Fruit fly (Drosophila melanogaster) whole organism, embryonic: Measurements from ENCODE around the gene CG12301.

ENCODE experiments used
- CG10462 ChIP-seq: fragments of 200-800 bp; sonication (Bioruptor generic); optimal IDR thresholded peaks from 2 replicates; lab custom pipeline; 2016; ENCODE audit warnings: missing biosample characterization, missing genetic modification characterization
- CG11696 ChIP-seq: fragments of 200-800 bp; sonication (Bioruptor generic); IDR thresholded peaks from 2 replicates; pipeline ENCODE4 v1.3.6; 2022; ENCODE audit warnings: missing biosample characterization, missing genetic modification characterization
- CG1233 ChIP-seq: fragments of 200-800 bp; sonication (Bioruptor generic); optimal IDR thresholded peaks from 4 replicates; lab custom pipeline; 2018; ENCODE audit warnings: missing biosample characterization, mild to moderate bottlenecking, missing genetic modification characterization
- CG12391 ChIP-seq: fragments of 200-800 bp; sonication (Bioruptor generic); optimal IDR thresholded peaks from 3 replicates; lab custom pipeline; 2018; ENCODE audit warnings: missing biosample characterization, mild to moderate bottlenecking, missing genetic modification characterization, moderate library complexity
- CG12659 ChIP-seq: fragments of 200-800 bp; sonication (Bioruptor generic); optimal IDR thresholded peaks from 3 replicates; lab custom pipeline; 2017; ENCODE audit warnings: mild to moderate bottlenecking, missing biosample characterization, missing genetic modification reagents, missing genetic modification characterization
- CG13424 ChIP-seq: fragments of 200-800 bp; sonication (Bioruptor generic); optimal IDR thresholded peaks from 2 replicates; lab custom pipeline; 2019; ENCODE audit warnings: missing biosample characterization, mild to moderate bottlenecking, missing genetic modification characterization, moderate library complexity
- CG14860 ChIP-seq: fragments of 200-800 bp; sonication (Bioruptor generic); IDR thresholded peaks from 3 replicates; pipeline ENCODE4 v1.3.6; 2022; ENCODE audit warnings: missing biosample characterization, missing genetic modification characterization; ENCODE audit not compliant: partially characterized antibody
- CG15269 ChIP-seq: fragments of 200-800 bp; sonication (Bioruptor generic); optimal IDR thresholded peaks from 2 replicates; lab custom pipeline; 2018; ENCODE audit warnings: missing biosample characterization, mild to moderate bottlenecking, missing genetic modification characterization, moderate library complexity
- CG1647 ChIP-seq: fragments of 200-800 bp; sonication (Bioruptor generic); optimal IDR thresholded peaks from 3 replicates; lab custom pipeline; 2016; ENCODE audit warnings: missing biosample characterization, missing genetic modification characterization
- CG17361 ChIP-seq: fragments of 200-800 bp; sonication (Bioruptor generic); IDR thresholded peaks from 3 replicates; pipeline ENCODE4 v1.3.6; 2022; ENCODE audit warnings: missing biosample characterization, missing genetic modification characterization
- CG18262 ChIP-seq: fragments of 200-800 bp; optimal IDR thresholded peaks from 3 replicates; lab custom pipeline; 2019; ENCODE audit warnings: missing biosample characterization, mild to moderate bottlenecking, missing genetic modification characterization, moderate library complexity
- CG2678 ChIP-seq: fragments of 200-800 bp; sonication (Bioruptor generic); optimal IDR thresholded peaks from 3 replicates; lab custom pipeline; 2019; ENCODE audit warnings: missing biosample characterization, mild to moderate bottlenecking, missing genetic modification characterization, moderate library complexity
- CG2712 ChIP-seq: fragments of 200-800 bp; optimal IDR thresholded peaks from 3 replicates; lab custom pipeline; 2019; ENCODE audit warnings: missing biosample characterization, mild to moderate bottlenecking, missing genetic modification characterization, moderate library complexity
- CG31441 ChIP-seq: fragments of 200-800 bp; sonication (Bioruptor generic); IDR thresholded peaks from 2 replicates; pipeline ENCODE4 v1.3.6; 2022; ENCODE audit warnings: missing biosample characterization, missing genetic modification characterization
- CG42726 ChIP-seq: fragments of 200-800 bp; sonication (Bioruptor generic); IDR thresholded peaks from 2 replicates; pipeline ENCODE4 v1.3.6; 2022; ENCODE audit warnings: missing biosample characterization, missing genetic modification characterization; ENCODE audit not compliant: partially characterized antibody
- CG6854 ChIP-seq: fragments of 200-800 bp; sonication (Bioruptor generic); optimal IDR thresholded peaks from 3 replicates; lab custom pipeline; 2017; ENCODE audit warnings: missing biosample characterization, mild to moderate bottlenecking, missing genetic modification characterization
- CG7745 ChIP-seq: fragments of 200-800 bp; sonication (Bioruptor generic); optimal IDR thresholded peaks from 2 replicates; lab custom pipeline; 2018; ENCODE audit warnings: missing biosample characterization, mild to moderate bottlenecking, missing genetic modification characterization, moderate library complexity
- CG7839 ChIP-seq: fragments of 200-800 bp; sonication (Bioruptor generic); optimal IDR thresholded peaks from 3 replicates; lab custom pipeline; 2018; ENCODE audit warnings: missing biosample characterization, mild to moderate bottlenecking, missing genetic modification characterization, moderate library complexity
- CG9437 ChIP-seq: fragments of 200-800 bp; sonication (Bioruptor generic); optimal IDR thresholded peaks from 2 replicates; lab custom pipeline; 2018; ENCODE audit warnings: missing biosample characterization, mild to moderate bottlenecking, missing genetic modification characterization
- CG9727 ChIP-seq: fragments of 200-800 bp; sonication (Bioruptor generic); optimal IDR thresholded peaks from 3 replicates; lab custom pipeline; 2017; ENCODE audit warnings: missing biosample characterization, mild to moderate bottlenecking, missing genetic modification characterization
- CG9876 ChIP-seq: fragments of 200-800 bp; sonication (Bioruptor generic); optimal IDR thresholded peaks from 2 replicates; lab custom pipeline; 2016; ENCODE audit warnings: missing biosample characterization, missing genetic modification characterization
- CG9932 ChIP-seq: fragments of 200-800 bp; sonication (Bioruptor generic); IDR thresholded peaks from 2 replicates; pipeline ENCODE4 v1.3.6; 2022; ENCODE audit warnings: missing biosample characterization, missing genetic modification characterization
- CoRest ChIP-seq: fragments of 200-800 bp; sonication (Bioruptor generic); optimal IDR thresholded peaks from 3 replicates; lab custom pipeline; 2018; ENCODE audit warnings: missing biosample characterization, mild to moderate bottlenecking, missing genetic modification characterization, moderate library complexity
- Dek ChIP-seq: fragments of 200-800 bp; sonication (Bioruptor generic); optimal IDR thresholded peaks from 3 replicates; lab custom pipeline; 2019; ENCODE audit warnings: missing biosample characterization, mild to moderate bottlenecking, missing genetic modification characterization, moderate library complexity
- E2f2 ChIP-seq: fragments of 200-800 bp; sonication (Bioruptor generic); IDR thresholded peaks from 2 replicates; pipeline ENCODE4 v1.3.6; 2022; ENCODE audit warnings: missing biosample characterization, missing genetic modification characterization
- H2.0 ChIP-seq: fragments of 200-800 bp; sonication (Bioruptor generic); IDR thresholded peaks from 2 replicates; pipeline ENCODE4 v1.3.6; 2022; ENCODE audit warnings: missing biosample characterization, missing genetic modification characterization
- HLHmδ ChIP-seq: fragments of 200-800 bp; sonication (Bioruptor generic); optimal IDR thresholded peaks from 2 replicates; lab custom pipeline; 2018; ENCODE audit warnings: missing biosample characterization, mild to moderate bottlenecking, missing genetic modification characterization, moderate library complexity
- Hr51 ChIP-seq, 2 experiments: fragments of 200-800 bp; sonication (Bioruptor generic); optimal IDR thresholded peaks; 2 replicates in 1 of 2; 3 replicates in 1 of 2; lab custom pipeline; 2016 to 2018; ENCODE audit warnings: missing biosample characterization in 2 of 2, missing genetic modification characterization in 2 of 2, mild to moderate bottlenecking in 1 of 2, moderate library complexity in 1 of 2
- MTF-1 ChIP-seq: fragments of 200-800 bp; sonication (Bioruptor generic); optimal IDR thresholded peaks from 2 replicates; lab custom pipeline; 2018; ENCODE audit warnings: missing biosample characterization, mild to moderate bottlenecking, missing genetic modification characterization, borderline replicate concordance
- Meics ChIP-seq: fragments of 200-800 bp; sonication (Bioruptor generic); optimal IDR thresholded peaks from 2 replicates; lab custom pipeline; 2017; ENCODE audit warnings: missing biosample characterization, mild to moderate bottlenecking, missing genetic modification characterization
- Nf-YC ChIP-seq: fragments of 200-800 bp; optimal IDR thresholded peaks from 3 replicates; lab custom pipeline; 2019; ENCODE audit warnings: missing biosample characterization, mild to moderate bottlenecking, missing genetic modification characterization, moderate library complexity
- Oli ChIP-seq: fragments of 200-800 bp; sonication (Bioruptor generic); optimal IDR thresholded peaks from 2 replicates; lab custom pipeline; 2018; ENCODE audit warnings: missing biosample characterization, mild to moderate bottlenecking, missing genetic modification characterization, moderate library complexity
- Taf1 ChIP-seq: fragments of 200-800 bp; sonication (Bioruptor generic); IDR thresholded peaks from 2 replicates; pipeline ENCODE4 v1.3.6; 2022; ENCODE audit warnings: missing biosample characterization, missing genetic modification characterization
- ab ChIP-seq: fragments of 200-800 bp; sonication (Bioruptor generic); optimal IDR thresholded peaks from 2 replicates; lab custom pipeline; 2016; ENCODE audit warnings: missing biosample characterization, missing genetic modification characterization
- cas ChIP-seq: fragments of 200-800 bp; sonication (Bioruptor generic); IDR thresholded peaks from 2 replicates; pipeline ENCODE4 v1.3.6; 2022; ENCODE audit warnings: missing biosample characterization, missing genetic modification characterization
- corto ChIP-seq: fragments of 200-800 bp; sonication (Bioruptor generic); optimal IDR thresholded peaks from 2 replicates; lab custom pipeline; 2016; ENCODE audit warnings: missing biosample characterization, mild to moderate bottlenecking, missing genetic modification characterization, moderate library complexity
- cwo ChIP-seq: fragments of 200-800 bp; sonication (Bioruptor generic); optimal IDR thresholded peaks from 3 replicates; lab custom pipeline; 2017; ENCODE audit warnings: missing biosample characterization, missing genetic modification characterization, mild to moderate bottlenecking, moderate library complexity, missing genetic modification reagents
- dmrt99B ChIP-seq: fragments of 200-800 bp; sonication (Bioruptor generic); optimal IDR thresholded peaks from 2 replicates; lab custom pipeline; 2018; ENCODE audit warnings: missing biosample characterization, mild to moderate bottlenecking, missing genetic modification characterization, moderate library complexity
- dysf ChIP-seq: fragments of 200-800 bp; sonication (Bioruptor generic); IDR thresholded peaks from 3 replicates; pipeline ENCODE4 v1.3.6; 2022; ENCODE audit warnings: missing biosample characterization, missing genetic modification characterization
- fd3F ChIP-seq: fragments of 200-800 bp; sonication (Bioruptor generic); optimal IDR thresholded peaks from 2 replicates; lab custom pipeline; 2018; ENCODE audit warnings: missing biosample characterization, mild to moderate bottlenecking, missing genetic modification characterization, moderate library complexity
- gem ChIP-seq: fragments of 200-800 bp; sonication (Bioruptor generic); optimal IDR thresholded peaks from 2 replicates; lab custom pipeline; 2019; ENCODE audit warnings: missing biosample characterization, mild to moderate bottlenecking, missing genetic modification characterization, moderate library complexity
- grau ChIP-seq: fragments of 200-800 bp; optimal IDR thresholded peaks from 3 replicates; lab custom pipeline; 2019; ENCODE audit warnings: missing biosample characterization, mild to moderate bottlenecking, missing genetic modification characterization, moderate library complexity
- gsb-n ChIP-seq: fragments of 200-800 bp; sonication (Bioruptor generic); optimal IDR thresholded peaks from 3 replicates; lab custom pipeline; 2018; ENCODE audit warnings: missing biosample characterization, mild to moderate bottlenecking, missing genetic modification characterization
- gt ChIP-seq: fragments of 200-800 bp; sonication (Bioruptor generic); IDR thresholded peaks from 2 replicates; pipeline ENCODE4 v1.3.6; 2022; ENCODE audit warnings: missing biosample characterization, missing genetic modification characterization
- inv ChIP-seq: fragments of 200-800 bp; sonication (Bioruptor generic); IDR thresholded peaks from 2 replicates; pipeline ENCODE4 v1.3.6; 2022; ENCODE audit warnings: missing biosample characterization, missing genetic modification characterization; ENCODE audit not compliant: partially characterized antibody
- nmo ChIP-seq: fragments of 200-800 bp; sonication (Bioruptor generic); optimal IDR thresholded peaks from 2 replicates; lab custom pipeline; 2018; ENCODE audit warnings: missing biosample characterization, mild to moderate bottlenecking, missing genetic modification characterization, moderate library complexity
- phol ChIP-seq: fragments of 200-800 bp; sonication (Bioruptor generic); optimal IDR thresholded peaks from 3 replicates; lab custom pipeline; 2018; ENCODE audit warnings: missing biosample characterization, mild to moderate bottlenecking, missing genetic modification characterization, moderate library complexity
- pita ChIP-seq: fragments of 200-800 bp; sonication (Bioruptor generic); optimal IDR thresholded peaks from 2 replicates; lab custom pipeline; 2017; ENCODE audit warnings: missing biosample characterization, mild to moderate bottlenecking, missing genetic modification characterization
- sima ChIP-seq: fragments of 200-800 bp; sonication (Bioruptor generic); optimal IDR thresholded peaks from 2 replicates; lab custom pipeline; 2016; ENCODE audit warnings: missing biosample characterization, missing genetic modification characterization
- sug ChIP-seq: fragments of 200-800 bp; optimal IDR thresholded peaks from 2 replicates; lab custom pipeline; 2019; ENCODE audit warnings: missing biosample characterization, mild to moderate bottlenecking, missing genetic modification characterization, moderate library complexity

CG12301 gene

DNA sequence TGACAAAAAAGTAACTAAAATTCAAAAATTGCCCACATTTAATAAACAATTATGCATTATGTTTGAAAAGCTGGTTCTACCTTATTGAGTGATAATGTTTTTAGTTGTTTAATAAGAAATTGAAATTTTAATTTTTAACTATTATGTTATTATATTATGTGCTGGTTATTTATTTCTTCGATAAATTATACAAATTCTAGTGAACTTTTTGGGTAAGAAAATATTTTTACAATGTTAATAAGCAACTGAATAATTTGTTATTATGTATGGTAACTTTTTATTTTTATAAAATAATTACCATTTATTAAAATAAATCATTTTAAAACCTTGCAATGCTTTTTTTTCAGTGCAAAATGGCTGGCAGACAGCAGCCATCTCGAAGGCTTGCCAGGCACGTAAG is 35.9 kb downstream of the CG12301 start:
- TF ChIP-seq CG42726 (GFP tag; lab: Robert Waterston, UW) = no peak
- TF ChIP-seq gem (tag; lab: Kevin White, UChicago) = peak; percentile 48
- TF ChIP-seq gt (GFP tag; lab: Robert Waterston, UW) = no peak
- no peak for TF ChIP-seq corto (GFP tag; lab: Kevin White, UChicago)
- TF ChIP-seq ab (GFP tag; lab: Kevin White, UChicago) = no peak
- TF ChIP-seq fd3F (GFP tag; lab: Kevin White, UChicago) = no peak
- TF ChIP-seq Taf1 (GFP tag; lab: Robert Waterston, UW) = no peak
- TF ChIP-seq HLHmδ = no peak
- peak; percentile 2 for TF ChIP-seq CG15269 (tag; lab: Kevin White, UChicago)
- peak; percentile 31 for TF ChIP-seq CG1233 (GFP tag; lab: Kevin White, UChicago)
- TF ChIP-seq CG12659 (GFP tag; lab: Kevin White, UChicago) = peak; percentile 17
- peak; percentile 25 for TF ChIP-seq CG2712 (tag; lab: Kevin White, UChicago)
- peak; percentile 10 for TF ChIP-seq cwo
- TF ChIP-seq MTF-1 (GFP tag; lab: Kevin White, UChicago) = no peak
- TF ChIP-seq cas = no peak
- TF ChIP-seq CG12391 = peak; percentile 30
- no peak for TF ChIP-seq H2.0 (GFP tag; lab: Robert Waterston, UW)
- peak; percentile 55; the same call in 1 of the 2 replicates for TF ChIP-seq CG31441
- TF ChIP-seq CG1647 = no peak
- TF ChIP-seq pita (GFP tag; lab: Kevin White, UChicago) = no peak
- TF ChIP-seq CG2678 = peak; percentile 73
- TF ChIP-seq CG6854 (GFP tag; lab: Kevin White, UChicago) = no peak
- TF ChIP-seq gsb-n (tag; lab: Kevin White, UChicago) = no peak
- no peak for TF ChIP-seq CG9876 (GFP tag; lab: Kevin White, UChicago)
- TF ChIP-seq CG9932 (GFP tag; lab: Robert Waterston, UW) = no peak
- peak; percentile 14 for TF ChIP-seq nmo (GFP tag; lab: Kevin White, UChicago)
- TF ChIP-seq sima (GFP tag; lab: Kevin White, UChicago) = no peak
- peak; percentile 59; the same call in 1 of the 3 replicates for TF ChIP-seq CG17361 (GFP tag; lab: Robert Waterston, UW)
- TF ChIP-seq sug (tag; lab: Kevin White, UChicago) = no peak
- peak; percentile 46 for TF ChIP-seq CoRest (tag; lab: Kevin White, UChicago)
- no peak for TF ChIP-seq E2f2 (GFP tag; lab: Robert Waterston, UW)
- TF ChIP-seq grau (tag; lab: Kevin White, UChicago) = peak; percentile 50
- peak; percentile 6 for TF ChIP-seq Oli
- TF ChIP-seq CG11696 (GFP tag; lab: Robert Waterston, UW) = no peak
- TF ChIP-seq Hr51 (GFP tag; optimal IDR thresholded peaks at IDR 0.05; lab: Kevin White, UChicago) = peak in 1 of 2 experiments; percentile 44
- TF ChIP-seq inv (GFP tag; lab: Robert Waterston, UW) = no peak
- TF ChIP-seq CG10462 (GFP tag; lab: Kevin White, UChicago) = no peak
- TF ChIP-seq dysf = no peak
- TF ChIP-seq Dek = no peak
- no peak for TF ChIP-seq CG7745 (tag; lab: Kevin White, UChicago)
- TF ChIP-seq CG14860 (GFP tag; lab: Robert Waterston, UW) = no peak
- peak; percentile 29 for TF ChIP-seq CG13424 (tag; lab: Kevin White, UChicago)
- peak; percentile 40 for TF ChIP-seq CG18262
- peak; percentile 44 for TF ChIP-seq CG7839 (tag; lab: Kevin White, UChicago)
- peak; percentile 16 for TF ChIP-seq Nf-YC
- peak; percentile 19 for TF ChIP-seq phol (tag; lab: Kevin White, UChicago)
- peak; percentile 55 for TF ChIP-seq Meics
- peak; percentile 32 for TF ChIP-seq CG9437
- TF ChIP-seq dmrt99B (tag; lab: Kevin White, UChicago) = peak; percentile 27
- peak; percentile 39 for TF ChIP-seq CG9727 (GFP tag; lab: Kevin White, UChicago)
